Worm (Caenorhabditis elegans): ENCODE data around the gene F41B4.2.
"Not testable (repeated sequence)": the region's sequence is repeated elsewhere in the genome, so short reads cannot be mapped to it uniquely, and the experiment has no call there.

Gene F41B4.2

ce11 chrX:6835166-6835565 is at the start of gene F41B4.2:
TSS of gene F41B4.2 (minus strand) at chrX:6835266.
- TF ChIP-seq ceh-19 (GFP tag; optimal IDR thresholded peaks at IDR 0.05) (no peak), ceh-30 (tag; optimal IDR thresholded peaks at IDR 0.05) (no peak), ceh-45 (GFP tag; IDR thresholded peaks at IDR 0.05) (no peak), Y22D7AL.16 (tag; optimal IDR thresholded peaks at IDR 0.05) (no peak), ceh-31 (tag; optimal IDR thresholded peaks at IDR 0.05) (no peak), dmd-4 (tag; optimal IDR thresholded peaks at IDR 0.05; ENCODE audit: borderline replicate concordance) (no peak), pag-3 (tag; optimal IDR thresholded peaks at IDR 0.05; ENCODE audit: borderline replicate concordance) (no peak), unc-55 (GFP tag; optimal IDR thresholded peaks at IDR 0.05) (no peak)

- TF ChIP-seq fkh-10 (GFP tag; optimal IDR thresholded peaks at IDR 0.05) (no peak), ref-2 (tag; optimal IDR thresholded peaks at IDR 0.05) (no peak), sdc-2 (tag; optimal IDR thresholded peaks at IDR 0.05) (no peak), ceh-22 (tag; optimal IDR thresholded peaks at IDR 0.05) (no peak), ceh-18 (tag; optimal IDR thresholded peaks at IDR 0.05) (no peak), madf-2 (tag; optimal IDR thresholded peaks at IDR 0.05) (no peak), hlh-30 (tag; optimal IDR thresholded peaks at IDR 0.05; ENCODE audit: insufficient read depth) (no peak), hlh-13 (GFP tag; optimal IDR thresholded peaks at IDR 0.05) (no peak)
Measured at ce11 chrX:6884439-6884838, 49.4 kb upstream of the F41B4.2 start.

- TF ChIP-seq gmeb-2 (tag; optimal IDR thresholded peaks at IDR 0.05); elt-2 (tag; optimal IDR thresholded peaks at IDR 0.05); ceh-45 (GFP tag; IDR thresholded peaks at IDR 0.05): not testable (repeated sequence)
Measured at ce11 chrX:6881795-6882194, 46.7 kb upstream of the F41B4.2 start, which contains the start of gene F41C6.6. TSS of gene F41C6.6 (minus strand) at chrX:6881895.

ce11 chrX:6877436-6877835 is 42.4 kb upstream of the F41B4.2 start, which contains the start of gene col-173:
TSS of gene col-173 (minus strand) at chrX:6877536.
- TF ChIP-seq pax-1 (tag; optimal IDR thresholded peaks at IDR 0.05) (no peak), T23F11.4 (GFP tag; optimal IDR thresholded peaks at IDR 0.05) (no peak), zip-5 (tag; optimal IDR thresholded peaks at IDR 0.05) (no peak)

ce11 chrX:6875273-6875672 is 40.2 kb upstream of the F41B4.2 start:
- no peak for TF ChIP-seq ref-2 (tag; optimal IDR thresholded peaks at IDR 0.05)
- TF ChIP-seq ceh-24 (tag; optimal IDR thresholded peaks at IDR 0.05), result no peak
- TF ChIP-seq ceh-30 (tag; optimal IDR thresholded peaks at IDR 0.05), result no peak
- TF ChIP-seq pax-1 (tag; optimal IDR thresholded peaks at IDR 0.05), result no peak
- no peak for TF ChIP-seq mec-3 (tag; optimal IDR thresholded peaks at IDR 0.05; ENCODE audit: borderline replicate concordance)
- no peak for TF ChIP-seq hlh-13 (GFP tag; optimal IDR thresholded peaks at IDR 0.05)
- TF ChIP-seq ama-1 (optimal IDR thresholded peaks at IDR 0.05), result no peak
- no peak for TF ChIP-seq tbx-7 (tag; optimal IDR thresholded peaks at IDR 0.05)
- TF ChIP-seq ceh-31 (tag; optimal IDR thresholded peaks at IDR 0.05), result no peak
- TF ChIP-seq hlh-8 (tag; optimal IDR thresholded peaks at IDR 0.05), result no peak
- TF ChIP-seq pros-1 (tag; optimal IDR thresholded peaks at IDR 0.05), result no peak
- TF ChIP-seq ceh-22 (tag; optimal IDR thresholded peaks at IDR 0.05), result no peak
- no peak for TF ChIP-seq odd-2 (tag; optimal IDR thresholded peaks at IDR 0.05)

- no peak for TF ChIP-seq T23F11.4 (GFP tag; optimal IDR thresholded peaks at IDR 0.05)
- TF ChIP-seq nhr-232 (tag; optimal IDR thresholded peaks at IDR 0.05), result no peak
- TF ChIP-seq pat-9 (tag; optimal IDR thresholded peaks at IDR 0.05), result no peak
- TF ChIP-seq K09A11.1 (tag; optimal IDR thresholded peaks at IDR 0.05; ENCODE audit: insufficient read depth), result no peak
- no peak for TF ChIP-seq npax-4 (tag; optimal IDR thresholded peaks at IDR 0.05)
- TF ChIP-seq sox-2 (GFP tag; IDR thresholded peaks at IDR 0.05), result no peak
- TF ChIP-seq unc-86 (tag; optimal IDR thresholded peaks at IDR 0.05), result no peak
- TF ChIP-seq ceh-48 (tag; optimal IDR thresholded peaks at IDR 0.05), result no peak
- TF ChIP-seq pag-3 (tag; optimal IDR thresholded peaks at IDR 0.05; ENCODE audit: borderline replicate concordance), result no peak
- TF ChIP-seq K02D7.2 (tag; optimal IDR thresholded peaks at IDR 0.05), result no peak
- TF ChIP-seq unc-3 (GFP tag; conservative IDR thresholded peaks at IDR 0.05), result no peak
- no peak for TF ChIP-seq unc-3 (tag; optimal IDR thresholded peaks at IDR 0.05)
- TF ChIP-seq hlh-13 (GFP tag; optimal IDR thresholded peaks at IDR 0.05), result no peak
- no peak for TF ChIP-seq pha-4 (tag; optimal IDR thresholded peaks at IDR 0.05)
- no peak for TF ChIP-seq ceh-19 (GFP tag; optimal IDR thresholded peaks at IDR 0.05)
- TF ChIP-seq sox-4 (tag; optimal IDR thresholded peaks at IDR 0.05), result no peak
- no peak for TF ChIP-seq ref-2 (tag; optimal IDR thresholded peaks at IDR 0.05)
- TF ChIP-seq syd-9 (tag; optimal IDR thresholded peaks at IDR 0.05), result no peak
- TF ChIP-seq fkh-10 (GFP tag; optimal IDR thresholded peaks at IDR 0.05), result no peak
- TF ChIP-seq dmd-4 (tag; optimal IDR thresholded peaks at IDR 0.05; ENCODE audit: borderline replicate concordance), result no peak
Measured at ce11 chrX:6874723-6875122, 39.7 kb upstream of the F41B4.2 start, which contains the start of gene F41C6.4. TSS of gene F41C6.4 (minus strand) at chrX:6874823.

All from whole organism, late embryonic.